Comparison of ENCODE assay signal across 1 fruit fly cellular context in the genomic region with DNA sequence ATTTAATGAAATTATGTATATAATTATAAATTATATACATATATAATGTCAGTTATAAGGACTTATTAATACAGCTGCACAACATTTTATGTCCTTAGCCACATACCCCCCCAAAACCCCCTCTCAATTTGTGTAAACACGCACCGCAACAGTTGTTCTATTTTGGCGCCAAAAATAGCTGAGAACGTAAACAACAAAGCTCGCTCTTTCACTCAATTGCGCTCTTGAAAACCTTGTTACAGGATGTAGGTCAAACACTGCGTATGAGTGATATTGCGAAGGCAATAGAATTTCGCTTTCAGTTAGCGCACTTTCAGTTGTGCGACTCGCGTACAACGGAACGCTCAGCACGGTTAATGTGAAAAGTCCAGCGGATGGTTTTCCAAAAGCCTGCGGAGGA.
TF ChIP-seq lines count a peak whose summit lies in the region.

A gene (plus strand): TSS at position 332 of the 400 bp plus-strand sequence.

TF ChIP-seq in whole organism, embryonic, 481 proteins besides CTCF, POLR2A, EP300 and RAD21 (continued from another document and continues in another):
- TF ChIP-seq Dfd (GFP tag; optimal IDR thresholded peaks at IDR 0.05; lab: Kevin White, UChicago) (no peak), lov (optimal IDR thresholded peaks at IDR 0.05; lab: Kevin White, UChicago) (no peak), lov (GFP tag; IDR thresholded peaks at IDR 0.05; lab: Robert Waterston, UW) (no peak), CG2120 (GFP tag; optimal IDR thresholded peaks at IDR 0.05; lab: Kevin White, UChicago) (peak; percentile 27), Dp (GFP tag; optimal IDR thresholded peaks at IDR 0.05; lab: Kevin White, UChicago) (peak; percentile 56), lilli (GFP tag; optimal IDR thresholded peaks at IDR 0.05; lab: Kevin White, UChicago) (peak; percentile 10), CG8944 (GFP tag; optimal IDR thresholded peaks at IDR 0.05; lab: Kevin White, UChicago) (no peak), Sry-δ (GFP tag; optimal IDR thresholded peaks at IDR 0.05; lab: Kevin White, UChicago) (no peak), Kr (GFP tag; optimal IDR thresholded peaks at IDR 0.05; lab: Kevin White, UChicago) (no peak), CG4282 (GFP tag; optimal IDR thresholded peaks at IDR 0.05; lab: Kevin White, UChicago) (no peak), Jarid2 (GFP tag; optimal IDR thresholded peaks at IDR 0.05; lab: Kevin White, UChicago) (peak; percentile 5), crc (GFP tag; optimal IDR thresholded peaks at IDR 0.05; lab: Kevin White, UChicago) (no peak), Aef1 (GFP tag; IDR thresholded peaks at IDR 0.05; lab: Robert Waterston, UW) (no peak), E2f1 (GFP tag; IDR thresholded peaks at IDR 0.05; lab: Robert Waterston, UW) (peak; percentile 86), dimm (GFP tag; IDR thresholded peaks at IDR 0.05; lab: Robert Waterston, UW) (no peak), dmrt11E (tag; optimal IDR thresholded peaks at IDR 0.05; lab: Kevin White, UChicago) (no peak), nau (GFP tag; optimal IDR thresholded peaks at IDR 0.05; lab: Kevin White, UChicago) (peak; percentile 27), Sox102F (GFP tag; optimal IDR thresholded peaks at IDR 0.05; lab: Kevin White, UChicago) (peak; percentile 55), Fer2 (tag; optimal IDR thresholded peaks at IDR 0.05; lab: Kevin White, UChicago) (no peak), tgo (GFP tag; IDR thresholded peaks at IDR 0.05; lab: Robert Waterston, UW) (peak; percentile 58; the same call in 2 of the 3 replicates), CG32532 (GFP tag; IDR thresholded peaks at IDR 0.05; lab: Robert Waterston, UW) (peak; percentile 74), toy (GFP tag; IDR thresholded peaks at IDR 0.05; lab: Robert Waterston, UW) (0 out of 2 replicates have a peak, but pooled peaks have one; percentile 35), stc (GFP tag; IDR thresholded peaks at IDR 0.05; lab: Robert Waterston, UW) (peak; percentile 46; the same call in 1 of the 2 replicates), sug (tag; optimal IDR thresholded peaks at IDR 0.05; lab: Kevin White, UChicago) (no peak), Deaf1 (tag; optimal IDR thresholded peaks at IDR 0.05; lab: Kevin White, UChicago) (no peak), CG15073 (GFP tag; optimal IDR thresholded peaks at IDR 0.05; lab: Kevin White, UChicago) (no peak), cg (GFP tag; optimal IDR thresholded peaks at IDR 0.05; lab: Kevin White, UChicago) (no peak), CG33557 (GFP tag; optimal IDR thresholded peaks at IDR 0.05; lab: Kevin White, UChicago) (no peak), CG7271 (tag; optimal IDR thresholded peaks at IDR 0.05; lab: Kevin White, UChicago) (no peak), abd-A (tag; optimal IDR thresholded peaks at IDR 0.05; lab: Kevin White, UChicago) (peak; percentile 34), Poxn (GFP tag; IDR thresholded peaks at IDR 0.05; lab: Robert Waterston, UW) (no peak), lmd (GFP tag; IDR thresholded peaks at IDR 0.05; lab: Robert Waterston, UW) (peak; percentile 49; the same call in 1 of the 2 replicates), CG12659 (GFP tag; optimal IDR thresholded peaks at IDR 0.05; lab: Kevin White, UChicago) (no peak), fd102C (GFP tag; optimal IDR thresholded peaks at IDR 0.05; lab: Kevin White, UChicago) (no peak), CG9727 (GFP tag; optimal IDR thresholded peaks at IDR 0.05; lab: Kevin White, UChicago) (peak; percentile 27), run (tag; optimal IDR thresholded peaks at IDR 0.05; lab: Kevin White, UChicago) (peak; percentile 52), sens-2 (GFP tag; IDR thresholded peaks at IDR 0.05; lab: Robert Waterston, UW) (no peak), h (optimal IDR thresholded peaks at IDR 0.05; lab: Kevin White, UChicago) (no peak), CG2889 (GFP tag; IDR thresholded peaks at IDR 0.05; lab: Robert Waterston, UW) (no peak), Doc3 (GFP tag; IDR thresholded peaks at IDR 0.05; lab: Robert Waterston, UW; ENCODE audit: partially characterized antibody) (no peak), knrl (GFP tag; IDR thresholded peaks at IDR 0.05; lab: Robert Waterston, UW; ENCODE audit: partially characterized antibody) (no peak), Dad (GFP tag; optimal IDR thresholded peaks at IDR 0.05; lab: Kevin White, UChicago) (no peak), chn (GFP tag; optimal IDR thresholded peaks at IDR 0.05; lab: Kevin White, UChicago) (no peak), bbx (GFP tag; IDR thresholded peaks at IDR 0.05; lab: Robert Waterston, UW; ENCODE audit: partially characterized antibody) (peak; percentile 20; the same call in 1 of the 2 replicates), CG1529 (GFP tag; optimal IDR thresholded peaks at IDR 0.05; lab: Kevin White, UChicago) (no peak), prd (optimal IDR thresholded peaks at IDR 0.05; lab: Kevin White, UChicago) (no peak), prd (GFP tag; IDR thresholded peaks at IDR 0.05; lab: Robert Waterston, UW) (peak; percentile 27; the same call in 1 of the 3 replicates), en (GFP tag; optimal IDR thresholded peaks at IDR 0.05; lab: Kevin White, UChicago) (no peak), CG3838 (GFP tag; optimal IDR thresholded peaks at IDR 0.05; lab: Kevin White, UChicago) (no peak), ERR (GFP tag; optimal IDR thresholded peaks at IDR 0.05; lab: Kevin White, UChicago) (no peak), slou (GFP tag; optimal IDR thresholded peaks at IDR 0.05; lab: Kevin White, UChicago) (no peak), CG1603 (tag; optimal IDR thresholded peaks at IDR 0.05; lab: Kevin White, UChicago) (no peak), Abd-B (GFP tag; optimal IDR thresholded peaks at IDR 0.05; lab: Kevin White, UChicago) (no peak), salm (tag; optimal IDR thresholded peaks at IDR 0.05; lab: Kevin White, UChicago) (no peak), hkb (optimal IDR thresholded peaks at IDR 0.05; lab: Kevin White, UChicago) (no peak), hkb (GFP tag; IDR thresholded peaks at IDR 0.05; lab: Robert Waterston, UW) (peak; percentile 81), sisA (GFP tag; IDR thresholded peaks at IDR 0.05; lab: Robert Waterston, UW) (no peak), H2.0 (GFP tag; IDR thresholded peaks at IDR 0.05; lab: Robert Waterston, UW) (peak; percentile 32; the same call in 1 of the 2 replicates), Oli (tag; optimal IDR thresholded peaks at IDR 0.05; lab: Kevin White, UChicago) (no peak), CG6689 (GFP tag; IDR thresholded peaks at IDR 0.05; lab: Robert Waterston, UW) (peak; percentile 39; the same call in 1 of the 2 replicates), CG7745 (tag; optimal IDR thresholded peaks at IDR 0.05; lab: Kevin White, UChicago) (no peak), ems (GFP tag; optimal IDR thresholded peaks at IDR 0.05; lab: Kevin White, UChicago) (no peak), Hmx (GFP tag; optimal IDR thresholded peaks at IDR 0.05; lab: Kevin White, UChicago) (no peak), Nf-YC (tag; optimal IDR thresholded peaks at IDR 0.05; lab: Kevin White, UChicago) (no peak), mam (GFP tag; optimal IDR thresholded peaks at IDR 0.05; lab: Kevin White, UChicago) (peak; percentile 10), CG3726 (GFP tag; IDR thresholded peaks at IDR 0.05; lab: Robert Waterston, UW) (no peak), Mrtf (GFP tag; IDR thresholded peaks at IDR 0.05; lab: Robert Waterston, UW) (no peak), Adf1 (GFP tag; IDR thresholded peaks at IDR 0.05; lab: Robert Waterston, UW) (no peak; the same call in 1 of the 2 replicates), ro (GFP tag; IDR thresholded peaks at IDR 0.05; lab: Robert Waterston, UW) (peak; percentile 22; the same call in 1 of the 2 replicates), CG3281 (GFP tag; optimal IDR thresholded peaks at IDR 0.05; lab: Kevin White, UChicago) (peak; percentile 54), CG9876 (GFP tag; optimal IDR thresholded peaks at IDR 0.05; lab: Kevin White, UChicago) (no peak), Side (GFP tag; optimal IDR thresholded peaks at IDR 0.05; lab: Kevin White, UChicago) (no peak), Xbp1 (GFP tag; optimal IDR thresholded peaks at IDR 0.05; lab: Kevin White, UChicago) (peak; percentile 26), CG16813 (GFP tag; IDR thresholded peaks at IDR 0.05; lab: Robert Waterston, UW; ENCODE audit: partially characterized antibody) (no peak), pho (GFP tag; optimal IDR thresholded peaks at IDR 0.05; lab: Kevin White, UChicago) (no peak), CG6813 (GFP tag; optimal IDR thresholded peaks at IDR 0.05; lab: Kevin White, UChicago) (peak; percentile 62), ato (GFP tag; IDR thresholded peaks at IDR 0.05; lab: Robert Waterston, UW; ENCODE audit: partially characterized antibody) (no peak), da (GFP tag; optimal IDR thresholded peaks at IDR 0.05; lab: Kevin White, UChicago) (no peak), CG15479 (GFP tag; optimal IDR thresholded peaks at IDR 0.05; lab: Kevin White, UChicago) (no peak), caup (GFP tag; optimal IDR thresholded peaks at IDR 0.05; lab: Kevin White, UChicago; ENCODE audit: severe bottlenecking) (peak; percentile 16), mld (GFP tag; IDR thresholded peaks at IDR 0.05; lab: Robert Waterston, UW; ENCODE audit: partially characterized antibody) (no peak), Antp (GFP tag; optimal IDR thresholded peaks at IDR 0.05; lab: Kevin White, UChicago) (no peak), CG12769 (tag; optimal IDR thresholded peaks at IDR 0.05; lab: Kevin White, UChicago) (peak; percentile 37), CG9437 (GFP tag; optimal IDR thresholded peaks at IDR 0.05; lab: Kevin White, UChicago) (no peak), grau (tag; optimal IDR thresholded peaks at IDR 0.05; lab: Kevin White, UChicago) (peak; percentile 47), Sox100B (GFP tag; optimal IDR thresholded peaks at IDR 0.05; lab: Kevin White, UChicago) (peak; percentile 19), CG1233 (GFP tag; optimal IDR thresholded peaks at IDR 0.05; lab: Kevin White, UChicago) (no peak), HHEX (GFP tag; optimal IDR thresholded peaks at IDR 0.05; lab: Kevin White, UChicago) (peak; percentile 55), Atf6 (GFP tag; IDR thresholded peaks at IDR 0.05; lab: Robert Waterston, UW) (peak; percentile 38; the same call in 1 of the 2 replicates), E2f2 (GFP tag; IDR thresholded peaks at IDR 0.05; lab: Robert Waterston, UW) (no peak), CG17568 (GFP tag; optimal IDR thresholded peaks at IDR 0.05; lab: Kevin White, UChicago) (no peak), Hr78 (GFP tag; optimal IDR thresholded peaks at IDR 0.05; lab: Kevin White, UChicago) (no peak), croc (GFP tag; conservative IDR thresholded peaks at IDR 0.05; lab: Robert Waterston, UW) (no peak), CG33213 (GFP tag; optimal IDR thresholded peaks at IDR 0.05; lab: Kevin White, UChicago) (no peak), grn (GFP tag; optimal IDR thresholded peaks at IDR 0.05; lab: Kevin White, UChicago) (no peak), hth (optimal IDR thresholded peaks at IDR 0.05; lab: Kevin White, UChicago) (no peak), CG7786 (GFP tag; optimal IDR thresholded peaks at IDR 0.05; lab: Kevin White, UChicago) (no peak), dmrt99B (tag; optimal IDR thresholded peaks at IDR 0.05; lab: Kevin White, UChicago) (peak; percentile 42), z (GFP tag; IDR thresholded peaks at IDR 0.05; lab: Robert Waterston, UW) (peak; percentile 95), amos (GFP tag; IDR thresholded peaks at IDR 0.05; lab: Robert Waterston, UW; ENCODE audit: partially characterized antibody) (no peak), cas (GFP tag; IDR thresholded peaks at IDR 0.05; lab: Robert Waterston, UW) (peak; percentile 46; the same call in 1 of the 2 replicates), Camta (GFP tag; optimal IDR thresholded peaks at IDR 0.05; lab: Kevin White, UChicago) (no peak), Dbx (GFP tag; IDR thresholded peaks at IDR 0.05; lab: Robert Waterston, UW) (peak; percentile 37; the same call in 1 of the 3 replicates), nerfin-1 (tag; optimal IDR thresholded peaks at IDR 0.05; lab: Kevin White, UChicago) (no peak), CG31388 (GFP tag; optimal IDR thresholded peaks at IDR 0.05; lab: Kevin White, UChicago) (no peak), Tbp (GFP tag; optimal IDR thresholded peaks at IDR 0.05; lab: Kevin White, UChicago) (no peak), CG13287 (GFP tag; IDR thresholded peaks at IDR 0.05; lab: Robert Waterston, UW; ENCODE audit: partially characterized antibody) (no peak; the same call in 1 of the 2 replicates), bigmax (GFP tag; optimal IDR thresholded peaks at IDR 0.05; lab: Kevin White, UChicago) (no peak), zen2 (GFP tag; IDR thresholded peaks at IDR 0.05; lab: Robert Waterston, UW; ENCODE audit: partially characterized antibody) (no peak), CG12942 (GFP tag; optimal IDR thresholded peaks at IDR 0.05; lab: Kevin White, UChicago) (peak; percentile 11), CG13775 (GFP tag; optimal IDR thresholded peaks at IDR 0.05; lab: Kevin White, UChicago) (peak; percentile 20), CG2712 (tag; optimal IDR thresholded peaks at IDR 0.05; lab: Kevin White, UChicago) (peak; percentile 32), Drgx (GFP tag; IDR thresholded peaks at IDR 0.05; lab: Robert Waterston, UW) (peak; percentile 71), CG1647 (GFP tag; optimal IDR thresholded peaks at IDR 0.05; lab: Kevin White, UChicago) (no peak), nmo (GFP tag; optimal IDR thresholded peaks at IDR 0.05; lab: Kevin White, UChicago) (no peak), dan (GFP tag; IDR thresholded peaks at IDR 0.05; lab: Robert Waterston, UW) (no peak), dm (GFP tag; optimal IDR thresholded peaks at IDR 0.05; lab: Kevin White, UChicago) (no peak), wor (GFP tag; IDR thresholded peaks at IDR 0.05; lab: Robert Waterston, UW) (no peak), CG10209 (GFP tag; optimal IDR thresholded peaks at IDR 0.05; lab: Kevin White, UChicago) (peak; percentile 58), Nf-YB (GFP tag; optimal IDR thresholded peaks at IDR 0.05; lab: Kevin White, UChicago) (no peak), CG15269 (tag; optimal IDR thresholded peaks at IDR 0.05; lab: Kevin White, UChicago) (peak; percentile 51), Mes4 (GFP tag; optimal IDR thresholded peaks at IDR 0.05; lab: Kevin White, UChicago) (no peak), CG15514 (GFP tag; optimal IDR thresholded peaks at IDR 0.05; lab: Kevin White, UChicago) (no peak), chinmo (GFP tag; IDR thresholded peaks at IDR 0.05; lab: Robert Waterston, UW; ENCODE audit: partially characterized antibody) (no peak), Dip3 (GFP tag; optimal IDR thresholded peaks at IDR 0.05; lab: Kevin White, UChicago) (no peak), HLH54F (GFP tag; optimal IDR thresholded peaks at IDR 0.05; lab: Kevin White, UChicago) (no peak), CG12219 (GFP tag; optimal IDR thresholded peaks at IDR 0.05; lab: Kevin White, UChicago) (no peak), gce (GFP tag; IDR thresholded peaks at IDR 0.05; lab: Robert Waterston, UW) (no peak), CG9797 (GFP tag; optimal IDR thresholded peaks at IDR 0.05; lab: Kevin White, UChicago) (no peak)
